Fruit fly (Drosophila melanogaster): Measurements from ENCODE around the gene ArgRS.

The ArgRS gene

DNA sequence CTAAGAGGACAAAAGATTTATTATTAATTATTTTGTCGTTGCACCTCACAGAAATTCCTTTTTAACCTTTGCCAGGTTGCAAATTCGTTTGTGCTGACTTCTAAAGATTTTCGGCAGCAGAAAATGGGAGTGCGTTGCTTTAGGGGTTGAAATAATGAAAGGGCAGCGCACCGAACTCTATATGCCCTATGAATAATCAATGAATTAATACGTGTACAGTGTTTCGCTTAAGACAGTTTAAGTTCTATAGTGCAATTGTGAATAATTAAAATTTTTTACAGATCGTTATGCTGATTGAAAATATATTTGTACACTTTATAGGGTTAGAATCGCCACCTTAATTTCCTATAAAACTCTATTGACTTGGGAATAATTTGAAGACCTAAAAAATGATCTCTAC lies 27.8 kb downstream of the ArgRS start (continued):
- no peak for TF ChIP-seq CG7928 (GFP tag; optimal IDR thresholded peaks at IDR 0.05)

dm6 chrX:15814485-15814884 lies 29.5 kb downstream of the ArgRS start:
- TF ChIP-seq Blimp-1 (GFP tag; optimal IDR thresholded peaks at IDR 0.05) = peak; percentile 73
- TF ChIP-seq cg (GFP tag; optimal IDR thresholded peaks at IDR 0.05) = peak; percentile 58
- TF ChIP-seq sd (tag; optimal IDR thresholded peaks at IDR 0.05) = peak; percentile 21
- TF ChIP-seq E2f1 (GFP tag; IDR thresholded peaks at IDR 0.05) = no peak

DNA sequence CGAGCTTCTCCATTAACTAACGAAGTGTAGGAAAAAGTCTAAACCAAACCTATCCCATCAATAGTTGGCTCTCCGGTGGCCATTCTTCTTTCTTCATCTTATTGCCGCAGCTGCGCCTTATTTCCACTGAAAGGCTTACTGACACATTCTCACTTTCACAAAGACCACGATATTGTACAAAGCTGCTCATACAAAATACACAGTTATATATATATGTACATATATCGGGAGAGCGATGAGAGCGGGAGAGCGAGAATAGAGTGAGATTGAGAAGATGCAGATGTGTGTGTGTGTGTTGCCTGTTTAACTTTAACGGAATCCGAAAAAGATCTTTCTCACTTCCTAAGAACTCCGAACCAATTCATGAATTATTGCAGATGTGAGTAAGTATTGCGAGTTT lies 30.7 kb downstream of the ArgRS start:
- TF ChIP-seq sd (tag; optimal IDR thresholded peaks at IDR 0.05) (peak; percentile 66), slou (GFP tag; optimal IDR thresholded peaks at IDR 0.05) (no peak), CG10654 (GFP tag; optimal IDR thresholded peaks at IDR 0.05) (no peak), CG6272 (GFP tag; IDR thresholded peaks at IDR 0.05) (no peak), CG30431 (GFP tag; optimal IDR thresholded peaks at IDR 0.05) (no peak), Deaf1 (tag; optimal IDR thresholded peaks at IDR 0.05) (peak; percentile 9), Nf-YB (GFP tag; optimal IDR thresholded peaks at IDR 0.05) (no peak), CG11696 (GFP tag; IDR thresholded peaks at IDR 0.05) (no peak), Med (GFP tag) (peak; percentile 48), CG15601 (tag; optimal IDR thresholded peaks at IDR 0.05) (no peak), ci (GFP tag; IDR thresholded peaks at IDR 0.05) (0 out of 3 replicates have a peak, but pooled peaks have one; percentile 16), abd-A (tag; optimal IDR thresholded peaks at IDR 0.05) (peak; percentile 20), CG18764 (GFP tag; optimal IDR thresholded peaks at IDR 0.05) (no peak), D19A (tag; optimal IDR thresholded peaks at IDR 0.05) (peak; percentile 10), Blimp-1 (GFP tag; optimal IDR thresholded peaks at IDR 0.05) (peak; percentile 33), CG12769 (tag; optimal IDR thresholded peaks at IDR 0.05) (peak; percentile 50), CG3281 (GFP tag; optimal IDR thresholded peaks at IDR 0.05) (no peak), inv (GFP tag; IDR thresholded peaks at IDR 0.05; ENCODE audit: partially characterized antibody) (no peak), insv (GFP tag; optimal IDR thresholded peaks at IDR 0.05) (peak in 1 of 2 experiments; percentile 5), CG14050 (GFP tag; IDR thresholded peaks at IDR 0.05) (no peak), lbe (GFP tag; optimal IDR thresholded peaks at IDR 0.05) (peak; percentile 62), CG13287 (GFP tag; IDR thresholded peaks at IDR 0.05; ENCODE audit: partially characterized antibody) (0 out of 2 replicates have a peak, but pooled peaks have one; percentile 11), chinmo (GFP tag; IDR thresholded peaks at IDR 0.05; ENCODE audit: partially characterized antibody) (peak; percentile 75; the same call in 1 of the 4 replicates), pros (GFP tag; optimal IDR thresholded peaks at IDR 0.05) (peak; percentile 61), CG7357 (GFP tag; IDR thresholded peaks at IDR 0.05) (0 out of 3 replicates have a peak, but pooled peaks have one; percentile 14), nom (GFP tag; optimal IDR thresholded peaks at IDR 0.05) (peak; percentile 20), CG3163 (GFP tag; optimal IDR thresholded peaks at IDR 0.05) (no peak), twi (tag; optimal IDR thresholded peaks at IDR 0.05) (no peak), stc (GFP tag; IDR thresholded peaks at IDR 0.05) (no peak), mirr (GFP tag; optimal IDR thresholded peaks at IDR 0.05) (no peak), CG6765 (GFP tag; optimal IDR thresholded peaks at IDR 0.05) (no peak), fru (optimal IDR thresholded peaks at IDR 0.05) (no peak), Trl (optimal IDR thresholded peaks at IDR 0.05) (peak; percentile 85 to 90), Trl (GFP tag; optimal IDR thresholded peaks at IDR 0.05) (no peak), Stat92E (GFP tag; optimal IDR thresholded peaks at IDR 0.05) (peak in 1 of 3 experiments; percentile 68), CG5180 (GFP tag; optimal IDR thresholded peaks at IDR 0.05) (peak; percentile 11), Ets65A (GFP tag) (peak; percentile 5), CG2199 (GFP tag; IDR thresholded peaks at IDR 0.05) (peak; percentile 83; the same call in 2 of the 3 replicates), z (GFP tag; IDR thresholded peaks at IDR 0.05) (0 out of 3 replicates have a peak, but pooled peaks have one; percentile 58), cg (GFP tag; optimal IDR thresholded peaks at IDR 0.05) (peak; percentile 93), pho (GFP tag; optimal IDR thresholded peaks at IDR 0.05) (no peak), Lpt (GFP tag; optimal IDR thresholded peaks at IDR 0.05) (no peak)
